Fruit fly (Drosophila melanogaster): Measurements from ENCODE around the gene CG32228.

dm6 chr3L:20309354-20309753 is 43.7 kb downstream of the CG32228 start, which contains the start of gene polo:
- no peak for TF ChIP-seq CTCF (optimal IDR thresholded peaks at IDR 0.05)
- TF ChIP-seq CG8478 (optimal IDR thresholded peaks at IDR 0.05): no peak

All from S2 (cell line).